Worm (Caenorhabditis elegans): Measurements from ENCODE around the gene fbxa-151.

ce11 chrIII:1228593-1228992 lies 38.1 kb downstream of the fbxa-151 start:
- TF ChIP-seq med-1 (GFP tag; optimal IDR thresholded peaks at IDR 0.05; ENCODE audit: insufficient read depth) (no peak), ref-1 (GFP tag; conservative IDR thresholded peaks at IDR 0.05) (no peak), tab-1 (GFP tag; IDR thresholded peaks at IDR 0.05) (no peak), klf-2 (GFP tag; conservative IDR thresholded peaks at IDR 0.05) (no peak), flt-1 (GFP tag; IDR thresholded peaks at IDR 0.05) (no peak), cog-1 (tag; optimal IDR thresholded peaks at IDR 0.05) (no peak)

Data from whole organism, midembryonic.